Worm (Caenorhabditis elegans): ENCODE measurements around the gene elf-1.

Gene elf-1

ce11 chrIII:691933-692332, 3.0 kb downstream of the elf-1 start, which contains the start of gene W02B3.7:
Gene W02B3.7, minus strand, starts transcription at chrIII:692033.
- no peak for TF ChIP-seq klf-2 (GFP tag; conservative IDR thresholded peaks at IDR 0.05)
- TF ChIP-seq T22C8.4 (GFP tag; IDR thresholded peaks at IDR 0.05), result no peak
- no peak for TF ChIP-seq ref-1 (GFP tag; conservative IDR thresholded peaks at IDR 0.05)
- no peak for TF ChIP-seq tab-1 (GFP tag; IDR thresholded peaks at IDR 0.05)

- TF ChIP-seq tab-1 (GFP tag; IDR thresholded peaks at IDR 0.05), result no peak
- TF ChIP-seq med-1 (GFP tag; optimal IDR thresholded peaks at IDR 0.05; ENCODE audit: insufficient read depth), result no peak
- TF ChIP-seq ztf-23 (GFP tag; IDR thresholded peaks at IDR 0.05), result no peak
- TF ChIP-seq flt-1 (GFP tag; IDR thresholded peaks at IDR 0.05), result no peak
- no peak for TF ChIP-seq T22C8.4 (GFP tag; IDR thresholded peaks at IDR 0.05)
- TF ChIP-seq klf-2 (GFP tag; conservative IDR thresholded peaks at IDR 0.05), result no peak
- no peak for TF ChIP-seq ztf-29 (GFP tag; IDR thresholded peaks at IDR 0.05)
- no peak for TF ChIP-seq ref-1 (GFP tag; conservative IDR thresholded peaks at IDR 0.05)
- no peak for TF ChIP-seq cog-1 (tag; optimal IDR thresholded peaks at IDR 0.05)
These were observed 7.4 kb downstream of the elf-1 start, which contains the start of gene sel-15 for ce11 chrIII:696372-696771. Gene sel-15, minus strand, starts transcription at chrIII:696472.

ce11 chrIII:698814-699213, 9.8 kb downstream of the elf-1 start:
- TF ChIP-seq ref-1 (GFP tag; conservative IDR thresholded peaks at IDR 0.05) (peak; percentile 38; the same call in 1 of the 2 replicates), flt-1 (GFP tag; IDR thresholded peaks at IDR 0.05) (no peak), klf-2 (GFP tag; conservative IDR thresholded peaks at IDR 0.05) (no peak), ztf-29 (GFP tag; IDR thresholded peaks at IDR 0.05) (no peak), T22C8.4 (GFP tag; IDR thresholded peaks at IDR 0.05) (no peak), med-1 (GFP tag; optimal IDR thresholded peaks at IDR 0.05; ENCODE audit: insufficient read depth) (no peak), tab-1 (GFP tag; IDR thresholded peaks at IDR 0.05) (peak; percentile 68; the same call in 1 of the 2 replicates), cog-1 (tag; optimal IDR thresholded peaks at IDR 0.05) (no peak), ztf-23 (GFP tag; IDR thresholded peaks at IDR 0.05) (no peak)

ce11 chrIII:710042-710441, 21.1 kb downstream of the elf-1 start:
- TF ChIP-seq T22C8.4 (GFP tag; IDR thresholded peaks at IDR 0.05) (no peak), flt-1 (GFP tag; IDR thresholded peaks at IDR 0.05) (no peak), med-1 (GFP tag; optimal IDR thresholded peaks at IDR 0.05; ENCODE audit: insufficient read depth) (no peak)

- no peak for TF ChIP-seq ztf-29 (GFP tag; IDR thresholded peaks at IDR 0.05)
- no peak for TF ChIP-seq klf-2 (GFP tag; conservative IDR thresholded peaks at IDR 0.05)
- TF ChIP-seq T22C8.4 (GFP tag; IDR thresholded peaks at IDR 0.05), result no peak
- TF ChIP-seq flt-1 (GFP tag; IDR thresholded peaks at IDR 0.05), result no peak
- no peak for TF ChIP-seq ref-1 (GFP tag; conservative IDR thresholded peaks at IDR 0.05)
- TF ChIP-seq med-1 (GFP tag; optimal IDR thresholded peaks at IDR 0.05; ENCODE audit: insufficient read depth), result no peak
- no peak for TF ChIP-seq tab-1 (GFP tag; IDR thresholded peaks at IDR 0.05)
- no peak for TF ChIP-seq cog-1 (tag; optimal IDR thresholded peaks at IDR 0.05)
- no peak for TF ChIP-seq ztf-23 (GFP tag; IDR thresholded peaks at IDR 0.05)
These were observed 35.9 kb downstream of the elf-1 start, which contains the start of gene flp-24 for ce11 chrIII:724819-725218. Gene flp-24, plus strand, starts transcription at chrIII:725119.

ce11 chrIII:728074-728473, 39.1 kb downstream of the elf-1 start:
- TF ChIP-seq cog-1 (tag; optimal IDR thresholded peaks at IDR 0.05) (no peak), ztf-29 (GFP tag; IDR thresholded peaks at IDR 0.05) (no peak), klf-2 (GFP tag; conservative IDR thresholded peaks at IDR 0.05) (no peak), tab-1 (GFP tag; IDR thresholded peaks at IDR 0.05) (no peak), ztf-23 (GFP tag; IDR thresholded peaks at IDR 0.05) (no peak), ref-1 (GFP tag; conservative IDR thresholded peaks at IDR 0.05) (no peak), flt-1 (GFP tag; IDR thresholded peaks at IDR 0.05) (no peak), T22C8.4 (GFP tag; IDR thresholded peaks at IDR 0.05) (no peak), med-1 (GFP tag; optimal IDR thresholded peaks at IDR 0.05; ENCODE audit: insufficient read depth) (no peak)

ce11 chrIII:728694-729093, 39.7 kb downstream of the elf-1 start:
- TF ChIP-seq tab-1 (GFP tag; IDR thresholded peaks at IDR 0.05) (no peak), ref-1 (GFP tag; conservative IDR thresholded peaks at IDR 0.05) (no peak), med-1 (GFP tag; optimal IDR thresholded peaks at IDR 0.05; ENCODE audit: insufficient read depth) (no peak), klf-2 (GFP tag; conservative IDR thresholded peaks at IDR 0.05) (no peak), ztf-29 (GFP tag; IDR thresholded peaks at IDR 0.05) (no peak), ztf-23 (GFP tag; IDR thresholded peaks at IDR 0.05) (no peak), cog-1 (tag; optimal IDR thresholded peaks at IDR 0.05) (no peak), T22C8.4 (GFP tag; IDR thresholded peaks at IDR 0.05) (no peak), flt-1 (GFP tag; IDR thresholded peaks at IDR 0.05) (no peak)

- TF ChIP-seq cog-1 (tag; optimal IDR thresholded peaks at IDR 0.05), result no peak
- TF ChIP-seq med-1 (GFP tag; optimal IDR thresholded peaks at IDR 0.05; ENCODE audit: insufficient read depth), result no peak
- TF ChIP-seq ztf-23 (GFP tag; IDR thresholded peaks at IDR 0.05), result no peak
- no peak for TF ChIP-seq T22C8.4 (GFP tag; IDR thresholded peaks at IDR 0.05)
- TF ChIP-seq ref-1 (GFP tag; conservative IDR thresholded peaks at IDR 0.05), result no peak
- no peak for TF ChIP-seq flt-1 (GFP tag; IDR thresholded peaks at IDR 0.05)
- TF ChIP-seq ztf-29 (GFP tag; IDR thresholded peaks at IDR 0.05), result no peak
These were observed 51.4 kb downstream of the elf-1 start, which contains the start of gene idpp-1 for ce11 chrIII:740382-740781. Gene idpp-1, plus strand, starts transcription at chrIII:740682.

- TF ChIP-seq cog-1 (tag; optimal IDR thresholded peaks at IDR 0.05) (no peak), ztf-23 (GFP tag; IDR thresholded peaks at IDR 0.05) (no peak), klf-2 (GFP tag; conservative IDR thresholded peaks at IDR 0.05) (no peak), med-1 (GFP tag; optimal IDR thresholded peaks at IDR 0.05; ENCODE audit: insufficient read depth) (no peak), flt-1 (GFP tag; IDR thresholded peaks at IDR 0.05) (no peak), ref-1 (GFP tag; conservative IDR thresholded peaks at IDR 0.05) (no peak), T22C8.4 (GFP tag; IDR thresholded peaks at IDR 0.05) (no peak)
These were observed 55.5 kb downstream of the elf-1 start for ce11 chrIII:744459-744858.

- TF ChIP-seq cog-1 (tag; optimal IDR thresholded peaks at IDR 0.05), result no peak
These were observed 59.8 kb downstream of the elf-1 start for ce11 chrIII:748782-749181.
